Worm (Caenorhabditis elegans): ENCODE data around the gene gldi-8.

The gldi-8 gene

DNA sequence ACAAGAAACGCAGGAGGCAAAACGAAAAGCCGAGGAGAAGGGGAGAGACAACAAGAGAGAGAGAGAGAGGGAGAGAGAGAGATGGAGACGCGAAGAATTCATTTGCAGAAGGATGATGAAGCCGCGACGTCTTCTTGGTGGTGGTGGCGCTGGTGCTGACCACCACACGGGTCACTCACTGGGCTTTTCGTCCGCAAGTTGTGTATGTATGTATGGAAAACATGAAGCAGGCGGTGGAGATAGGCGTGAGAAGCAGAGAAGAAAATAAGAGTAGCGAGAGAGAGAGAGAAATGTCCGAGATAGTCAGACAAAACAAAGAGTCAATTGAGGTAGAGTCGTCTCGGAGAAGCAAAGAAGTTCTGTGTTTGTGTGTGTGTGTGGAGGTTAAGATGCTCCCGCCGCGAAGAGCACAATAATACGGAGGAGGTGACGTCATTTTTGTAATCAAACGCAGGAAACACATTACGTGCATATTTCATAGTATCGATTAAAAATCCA, 41.4 kb downstream of the gldi-8 start:
- TF ChIP-seq nhr-11 (tag; optimal IDR thresholded peaks at IDR 0.05), result no peak
- peak; percentile 92 for TF ChIP-seq fkh-8 (tag; optimal IDR thresholded peaks at IDR 0.05)
- TF ChIP-seq ama-1 (optimal IDR thresholded peaks at IDR 0.05), result no peak
- peak; percentile 36 for TF ChIP-seq isw-1 (GFP tag; IDR thresholded peaks at IDR 0.05)
- TF ChIP-seq lsy-2 (tag; optimal IDR thresholded peaks at IDR 0.05), result peak; percentile 40 to 75
- no peak for TF ChIP-seq nhr-76 (tag; optimal IDR thresholded peaks at IDR 0.05)
- peak; percentile 10 for TF ChIP-seq nhr-85 (tag)
- TF ChIP-seq pax-3 (tag; optimal IDR thresholded peaks at IDR 0.05), result peak; percentile 54
- TF ChIP-seq C34B4.2 (tag; optimal IDR thresholded peaks at IDR 0.05), result no peak
- no peak for TF ChIP-seq zip-4 (GFP tag; optimal IDR thresholded peaks at IDR 0.05)
- peak; percentile 80 for TF ChIP-seq ceh-63 (GFP tag; optimal IDR thresholded peaks at IDR 0.05)
- peak; percentile 11 for TF ChIP-seq C16A3.4 (tag; optimal IDR thresholded peaks at IDR 0.05)
- no peak for TF ChIP-seq tlp-1 (tag; optimal IDR thresholded peaks at IDR 0.05)
- TF ChIP-seq unc-30 (tag; optimal IDR thresholded peaks at IDR 0.05), result no peak
- peak; percentile 67 for TF ChIP-seq irx-1 (tag; optimal IDR thresholded peaks at IDR 0.05)
- peak; percentile 43; the same call in 1 of the 2 replicates for TF ChIP-seq nhr-19 (GFP tag; conservative IDR thresholded peaks at IDR 0.05)
- no peak for TF ChIP-seq hpl-2 (GFP tag; optimal IDR thresholded peaks at IDR 0.05)
- TF ChIP-seq aha-1 (tag; optimal IDR thresholded peaks at IDR 0.05), result no peak
- TF ChIP-seq nhr-12 (tag; optimal IDR thresholded peaks at IDR 0.05), result no peak
- TF ChIP-seq nhr-71 (tag; optimal IDR thresholded peaks at IDR 0.05), result peak; percentile 88
- no peak for TF ChIP-seq aly-2 (tag; optimal IDR thresholded peaks at IDR 0.05)
- TF ChIP-seq lin-14 (GFP tag; optimal IDR thresholded peaks at IDR 0.05), result peak; percentile 95
- no peak for TF ChIP-seq unc-130 (tag; optimal IDR thresholded peaks at IDR 0.05)
- peak; percentile 30 to 66 for TF ChIP-seq lin-35 (GFP tag; optimal IDR thresholded peaks at IDR 0.05)
- no peak for TF ChIP-seq snpc-4 (tag; optimal IDR thresholded peaks at IDR 0.05)
- TF ChIP-seq unc-98 (GFP tag; IDR thresholded peaks at IDR 0.05), result no peak
- TF ChIP-seq lir-3 (tag; optimal IDR thresholded peaks at IDR 0.05; ENCODE audit: poor library complexity), result no peak
- TF ChIP-seq dpl-1 (GFP tag; optimal IDR thresholded peaks at IDR 0.05), result peak in 1 of 3 experiments; percentile 28
- peak; percentile 75 for TF ChIP-seq snu-23 (GFP tag; optimal IDR thresholded peaks at IDR 0.05)
- TF ChIP-seq pag-3 (tag; optimal IDR thresholded peaks at IDR 0.05; ENCODE audit: borderline replicate concordance, insufficient read depth), result no peak
- no peak for TF ChIP-seq fkh-4 (tag; optimal IDR thresholded peaks at IDR 0.05; ENCODE audit: borderline replicate concordance)
- TF ChIP-seq tbx-2 (tag; optimal IDR thresholded peaks at IDR 0.05), result peak; percentile 73
- TF ChIP-seq egl-27 (tag; optimal IDR thresholded peaks at IDR 0.05), result no peak
- TF ChIP-seq ceh-82 (tag; optimal IDR thresholded peaks at IDR 0.05), result peak; percentile 22 to 73 (median 35)
- no peak for TF ChIP-seq nhr-90 (tag; optimal IDR thresholded peaks at IDR 0.05; ENCODE audit: poor library complexity)
- no peak for TF ChIP-seq ces-1 (GFP tag; optimal IDR thresholded peaks at IDR 0.05)
- peak; percentile 35 for TF ChIP-seq lin-13 (GFP tag; optimal IDR thresholded peaks at IDR 0.05)
- no peak for TF ChIP-seq sup-37 (GFP tag; optimal IDR thresholded peaks at IDR 0.05)
- TF ChIP-seq nhr-77 (tag; optimal IDR thresholded peaks at IDR 0.05), result peak; percentile 34
- no peak for TF ChIP-seq lin-39 (tag; optimal IDR thresholded peaks at IDR 0.05)
- peak; percentile 70 for TF ChIP-seq fos-1 (tag; optimal IDR thresholded peaks at IDR 0.05)
- peak; percentile 82 for TF ChIP-seq swsn-7 (tag; optimal IDR thresholded peaks at IDR 0.05)
- no peak for TF ChIP-seq lin-15B (tag; optimal IDR thresholded peaks at IDR 0.05)
- TF ChIP-seq ceh-88 (GFP tag; IDR thresholded peaks at IDR 0.05), result no peak
- TF ChIP-seq sox-4 (tag; optimal IDR thresholded peaks at IDR 0.05), result no peak
- peak; percentile 69 for TF ChIP-seq elt-2 (tag; optimal IDR thresholded peaks at IDR 0.05)
- TF ChIP-seq egl-13 (tag; optimal IDR thresholded peaks at IDR 0.05), result peak; percentile 87
- TF ChIP-seq vab-15 (tag; optimal IDR thresholded peaks at IDR 0.05), result no peak
- TF ChIP-seq nhr-20 (tag; optimal IDR thresholded peaks at IDR 0.05), result peak; percentile 62
- peak; percentile 38 for TF ChIP-seq jun-1 (tag; optimal IDR thresholded peaks at IDR 0.05)
- TF ChIP-seq unc-86 (tag; optimal IDR thresholded peaks at IDR 0.05), result peak; percentile 88
- peak; percentile 53 for TF ChIP-seq rnt-1 (tag; optimal IDR thresholded peaks at IDR 0.05)
- no peak for TF ChIP-seq sptf-1 (tag; optimal IDR thresholded peaks at IDR 0.05)

Measured in whole organism, L1 larva.